Fruit fly (Drosophila melanogaster) whole organism, embryonic: ENCODE measurements around the gene DNAlig4.

Experiments
- Abd-B ChIP-seq: fragments of 200-800 bp; sonication (Bioruptor generic); optimal IDR thresholded peaks from 2 replicates; lab custom pipeline; 2018; ENCODE audit warnings: missing biosample characterization, mild to moderate bottlenecking, missing genetic modification characterization, moderate library complexity
- Adf1 ChIP-seq: fragments of 200-800 bp; sonication (Bioruptor generic); IDR thresholded peaks from 2 replicates; pipeline ENCODE4 v1.3.6; 2022; ENCODE audit warnings: missing biosample characterization, missing genetic modification characterization
- Atf-2 ChIP-seq: fragments of 200-800 bp; sonication (Bioruptor generic); optimal IDR thresholded peaks from 2 replicates; lab custom pipeline; 2016; ENCODE audit warnings: missing biosample characterization, missing genetic modification characterization
- CG10565 ChIP-seq: fragments of 200-800 bp; sonication (Bioruptor generic); optimal IDR thresholded peaks from 3 replicates; lab custom pipeline; 2016; ENCODE audit warnings: missing biosample characterization, mild to moderate bottlenecking, missing genetic modification characterization
- CG12219 ChIP-seq: fragments of 200-800 bp; sonication (Bioruptor generic); optimal IDR thresholded peaks from 3 replicates; lab custom pipeline; 2018; ENCODE audit warnings: missing biosample characterization, mild to moderate bottlenecking, missing genetic modification characterization
- CG14050 ChIP-seq: fragments of 200-800 bp; sonication (Bioruptor generic); IDR thresholded peaks from 3 replicates; pipeline ENCODE4 v1.3.6; 2022; ENCODE audit warnings: missing biosample characterization, missing genetic modification characterization
- CG14667 ChIP-seq: fragments of 200-800 bp; sonication (Bioruptor generic); IDR thresholded peaks from 2 replicates; pipeline ENCODE4 v1.3.6; 2022; ENCODE audit warnings: missing biosample characterization, missing genetic modification characterization
- CG14860 ChIP-seq: fragments of 200-800 bp; sonication (Bioruptor generic); IDR thresholded peaks from 3 replicates; pipeline ENCODE4 v1.3.6; 2022; ENCODE audit warnings: missing biosample characterization, missing genetic modification characterization; ENCODE audit not compliant: partially characterized antibody
- CG1603 ChIP-seq: fragments of 200-800 bp; sonication (Bioruptor generic); optimal IDR thresholded peaks from 2 replicates; lab custom pipeline; 2019; ENCODE audit warnings: missing biosample characterization, mild to moderate bottlenecking, missing genetic modification characterization, moderate library complexity
- CG18262 ChIP-seq: fragments of 200-800 bp; optimal IDR thresholded peaks from 3 replicates; lab custom pipeline; 2019; ENCODE audit warnings: missing biosample characterization, mild to moderate bottlenecking, missing genetic modification characterization, moderate library complexity
- CG2889 ChIP-seq: fragments of 200-800 bp; sonication (Bioruptor generic); IDR thresholded peaks from 3 replicates; pipeline ENCODE4 v1.3.6; 2022; ENCODE audit warnings: missing biosample characterization, missing genetic modification characterization
- CG34224 ChIP-seq: fragments of 200-800 bp; sonication (Bioruptor generic); IDR thresholded peaks from 3 replicates; pipeline ENCODE4 v1.3.6; 2022; ENCODE audit warnings: missing biosample characterization, missing genetic modification characterization; ENCODE audit not compliant: partially characterized antibody
- CG6272 ChIP-seq: fragments of 200-800 bp; sonication (Bioruptor generic); IDR thresholded peaks from 2 replicates; pipeline ENCODE4 v1.3.6; 2022; ENCODE audit warnings: missing biosample characterization, missing genetic modification characterization
- CG6654 ChIP-seq: fragments of 200-800 bp; sonication (Bioruptor generic); optimal IDR thresholded peaks from 2 replicates; lab custom pipeline; 2017; ENCODE audit warnings: missing biosample characterization, mild to moderate bottlenecking, missing genetic modification characterization
- CG7839 ChIP-seq: fragments of 200-800 bp; sonication (Bioruptor generic); optimal IDR thresholded peaks from 3 replicates; lab custom pipeline; 2018; ENCODE audit warnings: missing biosample characterization, mild to moderate bottlenecking, missing genetic modification characterization, moderate library complexity
- CG7963 ChIP-seq: fragments of 200-800 bp; sonication (Bioruptor generic); IDR thresholded peaks from 3 replicates; pipeline ENCODE4 v1.3.6; 2022; ENCODE audit warnings: missing biosample characterization, missing genetic modification characterization; ENCODE audit not compliant: partially characterized antibody
- CoRest ChIP-seq: fragments of 200-800 bp; sonication (Bioruptor generic); optimal IDR thresholded peaks from 3 replicates; lab custom pipeline; 2018; ENCODE audit warnings: missing biosample characterization, mild to moderate bottlenecking, missing genetic modification characterization, moderate library complexity
- Dll ChIP-seq: fragments of 200-800 bp; sonication (Bioruptor generic); IDR thresholded peaks from 4 replicates; pipeline ENCODE4 v1.3.6; 2022; ENCODE audit warnings: missing biosample characterization, missing genetic modification characterization; ENCODE audit not compliant: partially characterized antibody
- E2f1 ChIP-seq: fragments of 200-800 bp; sonication (Bioruptor generic); IDR thresholded peaks from 2 replicates; pipeline ENCODE4 v1.3.6; 2022; ENCODE audit warnings: missing biosample characterization, missing genetic modification characterization
- Ets65A ChIP-seq: fragments of 200-800 bp; sonication (Bioruptor generic); peaks from one replicate; lab custom pipeline; 2016; ENCODE audit warnings: missing biosample characterization, missing genetic modification characterization
- H15 ChIP-seq: fragments of 200-800 bp; sonication (Bioruptor generic); IDR thresholded peaks from 3 replicates; pipeline ENCODE4 v1.3.6; 2022; ENCODE audit warnings: missing biosample characterization, missing genetic modification characterization
- HLH54F ChIP-seq: fragments of 200-800 bp; sonication (Bioruptor generic); optimal IDR thresholded peaks from 3 replicates; lab custom pipeline; 2016; ENCODE audit warnings: missing biosample characterization, missing genetic modification characterization
- Neu2 ChIP-seq: fragments of 200-800 bp; sonication (Bioruptor generic); optimal IDR thresholded peaks from 3 replicates; lab custom pipeline; 2016; ENCODE audit warnings: missing biosample characterization, missing genetic modification characterization, borderline replicate concordance
- Nf-YA ChIP-seq: fragments of 200-800 bp; sonication (Bioruptor generic); IDR thresholded peaks from 2 replicates; pipeline ENCODE4 v1.3.6; 2022; ENCODE audit warnings: missing biosample characterization, missing genetic modification characterization
- PHDP ChIP-seq: fragments of 200-800 bp; sonication (Bioruptor generic); optimal IDR thresholded peaks from 3 replicates; lab custom pipeline; 2018; ENCODE audit warnings: missing biosample characterization, mild to moderate bottlenecking, missing genetic modification characterization, moderate library complexity
- Sox102F ChIP-seq: fragments of 200-800 bp; sonication (Bioruptor generic); optimal IDR thresholded peaks from 2 replicates; lab custom pipeline; 2018; ENCODE audit warnings: missing biosample characterization, mild to moderate bottlenecking, missing genetic modification characterization, moderate library complexity
- Stat92E ChIP-seq, 3 experiments: fragments of >200 bp in 2 of 3; fragments of 200-800 bp in 1 of 3; sonication (Bioruptor generic) in 1 of 3; optimal IDR thresholded peaks; 2 replicates each; lab custom pipeline; 2017 to 2019; ENCODE audit warnings: missing biosample characterization in 3 of 3, missing genetic modification characterization in 3 of 3, mild to moderate bottlenecking in 1 of 3, moderate library complexity in 1 of 3
- bcd ChIP-seq: fragments of 200-800 bp; sonication (Bioruptor generic); optimal IDR thresholded peaks from 2 replicates; lab custom pipeline; 2017; ENCODE audit warnings: missing biosample characterization, mild to moderate bottlenecking, missing genetic modification characterization
- cato ChIP-seq: fragments of 200-800 bp; sonication (Bioruptor generic); optimal IDR thresholded peaks from 2 replicates; lab custom pipeline; 2016; ENCODE audit warnings: missing biosample characterization, missing genetic modification characterization, borderline replicate concordance
- ems ChIP-seq: fragments of 200-800 bp; sonication (Bioruptor generic); optimal IDR thresholded peaks from 3 replicates; lab custom pipeline; 2016; ENCODE audit warnings: missing biosample characterization, missing genetic modification characterization
- exex ChIP-seq: fragments of 200-800 bp; sonication (Bioruptor generic); optimal IDR thresholded peaks from 4 replicates; lab custom pipeline; 2018; ENCODE audit warnings: missing biosample characterization, mild to moderate bottlenecking, missing genetic modification characterization, moderate library complexity
- fd102C ChIP-seq: fragments of 200-800 bp; sonication (Bioruptor generic); optimal IDR thresholded peaks from 2 replicates; lab custom pipeline; 2018; ENCODE audit warnings: missing biosample characterization, mild to moderate bottlenecking, missing genetic modification characterization, moderate library complexity
- fd3F ChIP-seq: fragments of 200-800 bp; sonication (Bioruptor generic); optimal IDR thresholded peaks from 2 replicates; lab custom pipeline; 2018; ENCODE audit warnings: missing biosample characterization, mild to moderate bottlenecking, missing genetic modification characterization, moderate library complexity
- ind ChIP-seq: fragments of 200-800 bp; sonication (Bioruptor generic); optimal IDR thresholded peaks from 3 replicates; lab custom pipeline; 2016; ENCODE audit warnings: missing biosample characterization, missing genetic modification characterization
- lov ChIP-seq, 2 experiments: fragments of 200-800 bp in 1 of 2; fragments of >200 bp in 1 of 2; sonication (Bioruptor generic) in 1 of 2; IDR thresholded peaks in 1 of 2; optimal IDR thresholded peaks in 1 of 2; 2 replicates in 1 of 2; 3 replicates in 1 of 2; pipeline versions ENCODE4 v1.3.6 to Lab custom; 2017 to 2022; ENCODE audit warnings: missing biosample characterization in 1 of 2, missing genetic modification characterization in 1 of 2
- maf-S ChIP-seq: fragments of 200-800 bp; sonication (Bioruptor generic); optimal IDR thresholded peaks from 2 replicates; lab custom pipeline; 2016; ENCODE audit warnings: missing biosample characterization, missing genetic modification characterization
- mirr ChIP-seq: fragments of 200-800 bp; sonication (Bioruptor generic); optimal IDR thresholded peaks from 3 replicates; lab custom pipeline; 2018; ENCODE audit warnings: missing biosample characterization, mild to moderate bottlenecking, missing genetic modification characterization
- pnt ChIP-seq: fragments of 200-800 bp; sonication (Bioruptor generic); optimal IDR thresholded peaks from 3 replicates; lab custom pipeline; 2016; ENCODE audit warnings: missing biosample characterization, missing genetic modification characterization
- schlank ChIP-seq: fragments of 200-800 bp; sonication (Bioruptor generic); optimal IDR thresholded peaks from 2 replicates; lab custom pipeline; 2018; ENCODE audit warnings: missing biosample characterization, mild to moderate bottlenecking, missing genetic modification characterization
- seq ChIP-seq: fragments of 200-800 bp; sonication (Bioruptor generic); IDR thresholded peaks from 2 replicates; pipeline ENCODE4 v1.3.6; 2022; ENCODE audit warnings: missing biosample characterization, missing genetic modification characterization
- shn ChIP-seq: fragments of 200-800 bp; sonication (Bioruptor generic); optimal IDR thresholded peaks from 3 replicates; lab custom pipeline; 2016; ENCODE audit warnings: missing biosample characterization, missing genetic modification characterization
- sim ChIP-seq: fragments of 200-800 bp; sonication (Bioruptor generic); IDR thresholded peaks from 2 replicates; pipeline ENCODE4 v1.3.6; 2022; ENCODE audit warnings: missing biosample characterization, missing genetic modification characterization
- sisA ChIP-seq: fragments of 200-800 bp; sonication (Bioruptor generic); IDR thresholded peaks from 2 replicates; pipeline ENCODE4 v1.3.6; 2022; ENCODE audit warnings: missing biosample characterization, missing genetic modification characterization
- sob ChIP-seq: fragments of 200-800 bp; sonication (Bioruptor generic); IDR thresholded peaks from 2 replicates; pipeline ENCODE4 v1.3.6; 2022; ENCODE audit warnings: missing biosample characterization, missing genetic modification characterization
- stc ChIP-seq: fragments of 200-800 bp; sonication (Bioruptor generic); IDR thresholded peaks from 2 replicates; pipeline ENCODE4 v1.3.6; 2022; ENCODE audit warnings: missing biosample characterization, missing genetic modification characterization
- tup ChIP-seq: fragments of 200-800 bp; sonication (Bioruptor generic); optimal IDR thresholded peaks from 2 replicates; lab custom pipeline; 2016; ENCODE audit warnings: missing biosample characterization, mild to moderate bottlenecking, missing genetic modification characterization, moderate library complexity
- vfl ChIP-seq: fragments of 200-800 bp; sonication (Bioruptor generic); optimal IDR thresholded peaks from 2 replicates; lab custom pipeline; 2016; ENCODE audit warnings: missing biosample characterization, missing genetic modification characterization
- wek ChIP-seq: fragments of 200-800 bp; sonication (Bioruptor generic); optimal IDR thresholded peaks from 3 replicates; lab custom pipeline; 2018; ENCODE audit warnings: missing biosample characterization, mild to moderate bottlenecking, missing genetic modification characterization, moderate library complexity

The DNAlig4 gene

dm6 chrX:13616417-13617050 is 51.1 kb downstream of the DNAlig4 start, which contains the start of the genes tth and Tango2 (continued):
- TF ChIP-seq schlank (tag; lab: Kevin White, UChicago) (peak; percentile 75), CG1603 (tag; lab: Kevin White, UChicago) (peak; percentile 41), CG7963 (GFP tag; lab: Robert Waterston, UW) (no peak), CG14667 (GFP tag; lab: Robert Waterston, UW) (peak; percentile 31; the same call in 1 of the 2 replicates), CG2889 (GFP tag; lab: Robert Waterston, UW) (peak; percentile 68; the same call in 1 of the 3 replicates), pnt (GFP tag; lab: Kevin White, UChicago) (peak; percentile 62), CoRest (peak; percentile 86), sim (GFP tag; lab: Robert Waterston, UW) (no peak), sisA (GFP tag; lab: Robert Waterston, UW) (peak; percentile 48), CG7839 (tag; lab: Kevin White, UChicago) (peak; percentile 80), tup (GFP tag; lab: Kevin White, UChicago) (no peak), cato (GFP tag; lab: Kevin White, UChicago) (peak; percentile 8), CG10565 (GFP tag; lab: Kevin White, UChicago) (no peak), CG34224 (GFP tag; lab: Robert Waterston, UW) (0 out of 3 replicates have a peak, but pooled peaks have one; percentile 32), seq (GFP tag; lab: Robert Waterston, UW) (peak; percentile 50; the same call in 1 of the 2 replicates), PHDP (tag; lab: Kevin White, UChicago) (peak; percentile 76), ind (GFP tag; lab: Kevin White, UChicago) (peak; percentile 63), Ets65A (peak; percentile 94), CG14050 (GFP tag; lab: Robert Waterston, UW) (peak; percentile 67), Abd-B (GFP tag; lab: Kevin White, UChicago) (peak; percentile 67), fd3F (peak; percentile 64), exex (peak; percentile 66), Stat92E (GFP tag; optimal IDR thresholded peaks at IDR 0.05; lab: Kevin White, UChicago) (no peak), Dll (GFP tag; lab: Robert Waterston, UW) (peak; percentile 71), shn (GFP tag; lab: Kevin White, UChicago) (peak; percentile 57), Atf-2 (peak; percentile 49), mirr (GFP tag; lab: Kevin White, UChicago) (no peak), Neu2 (GFP tag; lab: Kevin White, UChicago) (no peak), Adf1 (peak; percentile 14; the same call in 1 of the 2 replicates), sob (GFP tag; lab: Robert Waterston, UW) (peak; percentile 75), Nf-YA (0 out of 2 replicates have a peak, but pooled peaks have one; percentile 26), CG12219 (peak; percentile 25), bcd (GFP tag; lab: Kevin White, UChicago) (peak; percentile 69), vfl (GFP tag; lab: Kevin White, UChicago) (peak; percentile 70), stc (GFP tag; lab: Robert Waterston, UW) (peak; percentile 72), maf-S (peak; percentile 44), CG6272 (GFP tag; lab: Robert Waterston, UW) (peak; percentile 62), Sox102F (GFP tag; lab: Kevin White, UChicago) (no peak), H15 (GFP tag; lab: Robert Waterston, UW) (0 out of 3 replicates have a peak, but pooled peaks have one; percentile 28), CG18262 (tag; lab: Kevin White, UChicago) (peak; percentile 64), wek (GFP tag; lab: Kevin White, UChicago) (no peak), fd102C (GFP tag; lab: Kevin White, UChicago) (no peak), CG14860 (GFP tag; lab: Robert Waterston, UW) (peak; percentile 63; the same call in 2 of the 3 replicates), CG6654 (no peak), HLH54F (GFP tag; lab: Kevin White, UChicago) (peak; percentile 58), E2f1 (GFP tag; lab: Robert Waterston, UW) (peak; percentile 67), lov (optimal IDR thresholded peaks at IDR 0.05; lab: Kevin White, UChicago) (no peak), lov (GFP tag; IDR thresholded peaks at IDR 0.05; lab: Robert Waterston, UW) (0 out of 3 replicates have a peak, but pooled peaks have one; percentile 16), ems (peak; percentile 66)
